Worm (Caenorhabditis elegans) whole organism, L2 larva: ENCODE measurements around the gene dhhc-10.
A peak's percentile ranks its signal among the peaks of the same experiment; 100 is the strongest.

Source experiments
- C34F6.9 ChIP-seq: fragments of 150-350 bp; optimal IDR thresholded peaks from 2 replicates; lab custom pipeline; 2014; ENCODE audit warnings: missing biosample characterization, missing genetic modification characterization
- F13H6.1 ChIP-seq: sonication (generic microtip); optimal IDR thresholded peaks from 2 replicates; lab custom pipeline; 2016; ENCODE audit warnings: missing genetic modification characterization, missing compliant biosample characterization
- R02D3.7 ChIP-seq: fragments of 150-350 bp; optimal IDR thresholded peaks from 2 replicates; lab custom pipeline; 2014; ENCODE audit warnings: missing biosample characterization, missing genetic modification characterization
- Y55F3AM.14 ChIP-seq: fragments of 200-800 bp; sonication (Bioruptor generic); optimal IDR thresholded peaks from 2 replicates; lab custom pipeline; 2018; ENCODE audit warnings: mild to moderate bottlenecking, missing genetic modification characterization, missing compliant biosample characterization
- ZK546.5 ChIP-seq: sonication (generic microtip); optimal IDR thresholded peaks from 2 replicates; lab custom pipeline; 2017; ENCODE audit warnings: missing biosample characterization, missing genetic modification characterization
- alr-1 ChIP-seq: fragments of 150-350 bp; optimal IDR thresholded peaks from 2 replicates; lab custom pipeline; 2014; ENCODE audit warnings: missing biosample characterization, missing genetic modification characterization
- aly-2 ChIP-seq: fragments of 150-350 bp; optimal IDR thresholded peaks from 2 replicates; lab custom pipeline; 2014; ENCODE audit warnings: missing biosample characterization, missing genetic modification characterization
- ama-1 ChIP-seq: fragments of 150-350 bp; optimal IDR thresholded peaks from 2 replicates; lab custom pipeline; 2018; ENCODE audit warnings: inconsistent platforms
- blmp-1 ChIP-seq: sonication (generic microtip); optimal IDR thresholded peaks from 2 replicates; lab custom pipeline; 2017; ENCODE audit warnings: missing genetic modification characterization, mild to moderate bottlenecking, missing compliant biosample characterization, antibody characterized with exemption, moderate library complexity; ENCODE audit not compliant: insufficient read depth
- ceh-16 ChIP-seq: fragments of 150-350 bp; optimal IDR thresholded peaks from 2 replicates; lab custom pipeline; 2014; ENCODE audit warnings: missing biosample characterization, missing genetic modification characterization
- ceh-82 ChIP-seq: fragments of 150-350 bp; optimal IDR thresholded peaks from 2 replicates; lab custom pipeline; 2014; ENCODE audit warnings: missing biosample characterization, missing genetic modification characterization
- crh-2 ChIP-seq: sonication (generic microtip); optimal IDR thresholded peaks from 2 replicates; lab custom pipeline; 2017; ENCODE audit warnings: missing biosample characterization, missing genetic modification characterization
- dmd-4 ChIP-seq: sonication (generic microtip); optimal IDR thresholded peaks from 2 replicates; lab custom pipeline; 2017; ENCODE audit warnings: missing biosample characterization, missing genetic modification characterization
- egl-27 ChIP-seq: sonication (generic microtip); optimal IDR thresholded peaks from 3 replicates; lab custom pipeline; 2017; ENCODE audit warnings: missing biosample characterization, missing genetic modification reagents, missing genetic modification characterization
- elt-1 ChIP-seq: fragments of 150-350 bp; optimal IDR thresholded peaks from 2 replicates; lab custom pipeline; 2014; ENCODE audit warnings: missing biosample characterization, missing genetic modification characterization
- elt-3 ChIP-seq: sonication (generic microtip); optimal IDR thresholded peaks from 2 replicates; lab custom pipeline; 2017; ENCODE audit warnings: missing biosample characterization, missing genetic modification characterization
- fos-1 ChIP-seq: fragments of 150-350 bp; optimal IDR thresholded peaks from 2 replicates; lab custom pipeline; 2014; ENCODE audit warnings: missing biosample characterization, missing genetic modification characterization
- gmeb-1 ChIP-seq: fragments of 150-350 bp; optimal IDR thresholded peaks from 2 replicates; lab custom pipeline; 2014; ENCODE audit warnings: missing biosample characterization, missing genetic modification characterization
- lin-11 ChIP-seq: fragments of 150-350 bp; sonication (generic microtip); optimal IDR thresholded peaks from 2 replicates; lab custom pipeline; 2014; ENCODE audit warnings: missing biosample characterization, missing genetic modification characterization, inconsistent platforms, mixed read lengths
- lin-13 ChIP-seq: fragments of 150-350 bp; optimal IDR thresholded peaks from 2 replicates; lab custom pipeline; 2014; ENCODE audit warnings: missing biosample characterization, missing genetic modification reagents, missing genetic modification characterization
- lin-39 ChIP-seq: fragments of 150-350 bp; optimal IDR thresholded peaks from 2 replicates; lab custom pipeline; 2014; ENCODE audit warnings: missing biosample characterization, missing genetic modification reagents, missing genetic modification characterization
- lsy-2 ChIP-seq, 2 experiments: fragments of 150-350 bp in 1 of 2; sonication (generic microtip) in 1 of 2; optimal IDR thresholded peaks; 2 replicates each; lab custom pipeline; 2014 to 2017; ENCODE audit warnings: missing biosample characterization in 2 of 2, missing genetic modification characterization in 2 of 2
- mab-5 ChIP-seq: fragments of 150-350 bp; optimal IDR thresholded peaks from 2 replicates; lab custom pipeline; 2014; ENCODE audit warnings: missing biosample characterization, missing genetic modification characterization
- mbf-1 ChIP-seq: sonication (generic microtip); optimal IDR thresholded peaks from 2 replicates; lab custom pipeline; 2017; ENCODE audit warnings: missing biosample characterization, missing genetic modification characterization
- mdl-1 ChIP-seq, 2 experiments: fragments of 150-350 bp in 1 of 2; sonication (generic microtip) in 1 of 2; optimal IDR thresholded peaks; 2 replicates each; lab custom pipeline; 2017; ENCODE audit warnings: missing biosample characterization in 2 of 2, missing genetic modification characterization in 2 of 2
- nhr-10 ChIP-seq: sonication (generic microtip); optimal IDR thresholded peaks from 2 replicates; lab custom pipeline; 2017; ENCODE audit warnings: missing biosample characterization, missing genetic modification characterization
- nhr-11 ChIP-seq: fragments of 150-350 bp; optimal IDR thresholded peaks from 2 replicates; lab custom pipeline; 2014; ENCODE audit warnings: missing biosample characterization, missing genetic modification characterization
- nhr-12 ChIP-seq: fragments of 150-350 bp; optimal IDR thresholded peaks from 2 replicates; lab custom pipeline; 2014; ENCODE audit warnings: missing biosample characterization, missing genetic modification characterization
- nhr-129 ChIP-seq: fragments of 150-350 bp; optimal IDR thresholded peaks from 2 replicates; lab custom pipeline; 2014; ENCODE audit warnings: missing biosample characterization, missing genetic modification characterization
- nhr-21 ChIP-seq: fragments of 150-350 bp; optimal IDR thresholded peaks from 2 replicates; lab custom pipeline; 2014; ENCODE audit warnings: missing biosample characterization, missing genetic modification characterization
- nhr-23 ChIP-seq: fragments of 150-350 bp; optimal IDR thresholded peaks from 2 replicates; lab custom pipeline; 2014; ENCODE audit warnings: missing biosample characterization, missing genetic modification reagents, missing genetic modification characterization
- nhr-237 ChIP-seq: fragments of 150-350 bp; optimal IDR thresholded peaks from 2 replicates; lab custom pipeline; 2014; ENCODE audit warnings: missing biosample characterization, missing genetic modification characterization
- nhr-25 ChIP-seq: fragments of 150-350 bp; sonication (generic microtip); optimal IDR thresholded peaks from 3 replicates; lab custom pipeline; 2014; ENCODE audit warnings: missing biosample characterization, missing genetic modification characterization
- nhr-6 ChIP-seq: fragments of 150-350 bp; optimal IDR thresholded peaks from 2 replicates; lab custom pipeline; 2014; ENCODE audit warnings: missing biosample characterization, missing genetic modification characterization
- nhr-77 ChIP-seq: fragments of 150-350 bp; optimal IDR thresholded peaks from 2 replicates; lab custom pipeline; 2014; ENCODE audit warnings: missing biosample characterization, missing genetic modification characterization
- peb-1 ChIP-seq: fragments of 150-350 bp; optimal IDR thresholded peaks from 2 replicates; lab custom pipeline; 2014; ENCODE audit warnings: missing biosample characterization, missing genetic modification characterization
- sem-4 ChIP-seq: fragments of 150-350 bp; optimal IDR thresholded peaks from 2 replicates; lab custom pipeline; 2014; ENCODE audit warnings: missing biosample characterization, missing genetic modification reagents, missing genetic modification characterization
- skn-1 ChIP-seq: sonication (generic microtip); optimal IDR thresholded peaks from 2 replicates; lab custom pipeline; 2017; ENCODE audit warnings: missing biosample characterization, missing genetic modification characterization
- sma-3 ChIP-seq: sonication (generic microtip); optimal IDR thresholded peaks from 2 replicates; lab custom pipeline; 2016; ENCODE audit warnings: missing genetic modification reagents, missing genetic modification characterization, missing compliant biosample characterization
- sma-9 ChIP-seq, 2 experiments: fragments of 150-350 bp in 1 of 2; sonication (generic microtip) in 1 of 2; optimal IDR thresholded peaks; 2 replicates each; lab custom pipeline; 2014 to 2016; ENCODE audit warnings: missing genetic modification characterization in 2 of 2, mild to moderate bottlenecking in 1 of 2, missing biosample characterization in 1 of 2, missing compliant biosample characterization in 1 of 2, missing genetic modification reagents in 1 of 2, moderate library complexity in 1 of 2
- snpc-4 ChIP-seq: fragments of 150-350 bp; optimal IDR thresholded peaks from 2 replicates; lab custom pipeline; 2014; ENCODE audit warnings: missing biosample characterization, missing genetic modification characterization
- unc-39 ChIP-seq: fragments of 150-350 bp; optimal IDR thresholded peaks from 2 replicates; lab custom pipeline; 2014; ENCODE audit warnings: missing biosample characterization, missing genetic modification characterization
- unc-55 ChIP-seq: fragments of 150-350 bp; sonication (generic microtip); optimal IDR thresholded peaks from 3 replicates; lab custom pipeline; 2014; ENCODE audit warnings: missing biosample characterization, missing genetic modification reagents, missing genetic modification characterization
- unc-62 ChIP-seq: fragments of 150-350 bp; optimal IDR thresholded peaks from 2 replicates; lab custom pipeline; 2014; ENCODE audit warnings: missing biosample characterization, missing genetic modification reagents, missing genetic modification characterization
- zag-1 ChIP-seq: fragments of 150-350 bp; optimal IDR thresholded peaks from 2 replicates; lab custom pipeline; 2014; ENCODE audit warnings: missing biosample characterization, missing genetic modification characterization
- ztf-1 ChIP-seq: fragments of 200-800 bp; sonication (Bioruptor generic); conservative IDR thresholded peaks from 2 replicates; pipeline ENCODE4 v1.3.6; 2022; ENCODE audit warnings: missing genetic modification characterization, missing compliant biosample characterization
- ztf-11 ChIP-seq: sonication (generic microtip); optimal IDR thresholded peaks from 2 replicates; lab custom pipeline; 2017; ENCODE audit warnings: missing biosample characterization, missing genetic modification characterization
- ztf-4 ChIP-seq: fragments of 150-350 bp; optimal IDR thresholded peaks from 2 replicates; lab custom pipeline; 2014; ENCODE audit warnings: missing biosample characterization, missing genetic modification characterization

The dhhc-10 gene

DNA sequence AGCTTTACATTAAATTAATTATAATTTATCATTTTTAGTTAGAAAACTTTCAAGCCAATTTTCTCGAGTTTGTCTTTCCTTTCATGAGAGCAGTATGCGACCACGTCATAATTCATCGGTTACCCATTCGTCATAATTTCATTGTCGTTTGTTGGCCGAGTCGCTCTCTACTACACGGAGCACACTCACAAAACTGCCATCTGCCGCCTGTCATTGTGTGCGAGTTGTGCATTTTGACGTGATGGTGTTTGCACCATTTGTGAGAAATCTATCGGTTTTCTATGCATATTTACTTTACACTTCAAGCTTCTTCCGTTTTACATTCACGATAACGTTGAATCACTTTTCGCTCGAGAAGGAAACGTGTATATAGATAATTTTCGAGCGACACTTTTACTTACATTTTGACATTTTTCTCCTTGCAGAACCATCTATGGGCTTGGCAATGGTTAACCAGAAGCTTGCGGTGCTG lies at the start of gene dhhc-10:
Gene dhhc-10, plus strand, starts transcription at position 422 of the 472 bp plus-strand sequence.
- TF ChIP-seq crh-2 (tag; lab: Kevin White, UChicago) (peak; percentile 80), dmd-4 (no peak), lin-39 (tag; lab: Kevin White, UChicago) (no peak), nhr-25 (tag; lab: Kevin White, UChicago) (no peak), nhr-21 (no peak), peb-1 (tag; lab: Kevin White, UChicago) (no peak), F13H6.1 (tag; lab: Kevin White, UChicago) (peak; percentile 69), nhr-11 (tag; lab: Kevin White, UChicago) (no peak), nhr-237 (tag; lab: Kevin White, UChicago) (no peak), lin-13 (GFP tag; lab: Kevin White, UChicago) (peak; percentile 26), mdl-1 (tag; optimal IDR thresholded peaks at IDR 0.05; lab: Kevin White, UChicago) (no peak), nhr-12 (no peak), ceh-16 (tag; lab: Kevin White, UChicago) (no peak), sma-3 (no peak), mab-5 (tag; lab: Kevin White, UChicago) (peak; percentile 37), gmeb-1 (peak; percentile 46), zag-1 (no peak), nhr-6 (tag; lab: Kevin White, UChicago) (no peak), lin-11 (tag; lab: Kevin White, UChicago) (peak; percentile 10), ZK546.5 (tag; lab: Kevin White, UChicago) (no peak), unc-62 (GFP tag; lab: Kevin White, UChicago) (no peak), skn-1 (no peak), alr-1 (tag; lab: Kevin White, UChicago) (no peak), lsy-2 (tag; optimal IDR thresholded peaks at IDR 0.05; lab: Kevin White, UChicago) (peak; percentile 28 to 73), sma-9 (GFP tag; optimal IDR thresholded peaks at IDR 0.05; lab: Kevin White, UChicago) (peak; percentile 47), sma-9 (tag; optimal IDR thresholded peaks at IDR 0.05; lab: Kevin White, UChicago) (no peak), snpc-4 (no peak), elt-1 (tag; lab: Kevin White, UChicago) (no peak), nhr-77 (tag; lab: Kevin White, UChicago) (no peak), sem-4 (tag; lab: Kevin White, UChicago) (no peak), ztf-1 (GFP tag; lab: Robert Waterston, UW) (no peak), C34F6.9 (tag; lab: Kevin White, UChicago) (peak; percentile 68), elt-3 (tag; lab: Kevin White, UChicago) (no peak), fos-1 (tag; lab: Kevin White, UChicago) (peak; percentile 98), ztf-11 (tag; lab: Kevin White, UChicago) (no peak), nhr-129 (peak; percentile 82), unc-39 (tag; lab: Kevin White, UChicago) (no peak), egl-27 (tag; lab: Kevin White, UChicago) (no peak), mbf-1 (tag; lab: Kevin White, UChicago) (no peak), ama-1 (lab: Kevin White, UChicago) (no peak), unc-55 (GFP tag; lab: Kevin White, UChicago) (peak; percentile 41), nhr-23 (no peak), nhr-10 (tag; lab: Kevin White, UChicago) (no peak), aly-2 (tag; lab: Kevin White, UChicago) (no peak), ceh-82 (no peak), R02D3.7 (tag; lab: Kevin White, UChicago) (no peak), Y55F3AM.14 (GFP tag; lab: Kevin White, UChicago) (no peak), blmp-1 (no peak), ztf-4 (tag; lab: Kevin White, UChicago) (no peak)
- TF ChIP-seq, all 48 proteins: peak for 12
